Fruit fly (Drosophila melanogaster) whole organism, embryonic: ENCODE measurements around the gene CG8671.

Source experiments
- ATbp ChIP-seq: fragments of 200-800 bp; sonication (Bioruptor generic); optimal IDR thresholded peaks from 2 replicates; lab custom pipeline; 2017; ENCODE audit warnings: missing biosample characterization, mild to moderate bottlenecking, missing genetic modification characterization, missing genetic modification reagents
- B-H2 ChIP-seq: fragments of 200-800 bp; sonication (Bioruptor generic); optimal IDR thresholded peaks from 2 replicates; lab custom pipeline; 2018; ENCODE audit warnings: missing biosample characterization, mild to moderate bottlenecking, missing genetic modification characterization
- CG13123 ChIP-seq: fragments of 200-800 bp; sonication (Bioruptor generic); optimal IDR thresholded peaks from 2 replicates; lab custom pipeline; 2016; ENCODE audit warnings: missing biosample characterization, missing genetic modification characterization
- CG3065 ChIP-seq: fragments of 200-800 bp; sonication (Bioruptor generic); optimal IDR thresholded peaks from 2 replicates; lab custom pipeline; 2016; ENCODE audit warnings: missing biosample characterization, missing genetic modification characterization
- CG3726 ChIP-seq: fragments of 200-800 bp; sonication (Bioruptor generic); IDR thresholded peaks from 3 replicates; pipeline ENCODE4, ENCODE4 v1.3.6; 2022; ENCODE audit warnings: missing biosample characterization, missing genetic modification characterization
- CG6765 ChIP-seq: fragments of 200-800 bp; sonication (Bioruptor generic); optimal IDR thresholded peaks from 3 replicates; lab custom pipeline; 2017; ENCODE audit warnings: missing biosample characterization, mild to moderate bottlenecking, missing genetic modification characterization
- CG9817 ChIP-seq: fragments of 200-800 bp; sonication (Bioruptor generic); optimal IDR thresholded peaks from 2 replicates; lab custom pipeline; 2018; ENCODE audit warnings: missing biosample characterization, mild to moderate bottlenecking, missing genetic modification characterization, moderate library complexity
- CoRest ChIP-seq: fragments of 200-800 bp; sonication (Bioruptor generic); optimal IDR thresholded peaks from 3 replicates; lab custom pipeline; 2018; ENCODE audit warnings: missing biosample characterization, mild to moderate bottlenecking, missing genetic modification characterization, moderate library complexity
- NfI ChIP-seq: fragments of 200-800 bp; sonication (Bioruptor generic); optimal IDR thresholded peaks from 3 replicates; lab custom pipeline; 2018; ENCODE audit warnings: missing biosample characterization, mild to moderate bottlenecking, missing genetic modification characterization, moderate library complexity
- btn ChIP-seq: fragments of 200-800 bp; sonication (Bioruptor generic); optimal IDR thresholded peaks from 2 replicates; lab custom pipeline; 2016; ENCODE audit warnings: missing biosample characterization, missing genetic modification characterization
- dm ChIP-seq: fragments of 200-800 bp; sonication (Bioruptor generic); optimal IDR thresholded peaks from 3 replicates; lab custom pipeline; 2016; ENCODE audit warnings: missing biosample characterization, missing genetic modification characterization
- ro ChIP-seq: fragments of 200-800 bp; sonication (Bioruptor generic); IDR thresholded peaks from 2 replicates; pipeline ENCODE4 v1.3.6; 2022; ENCODE audit warnings: missing biosample characterization, missing genetic modification characterization
- sc ChIP-seq, 3 experiments: fragments of >200 bp in 2 of 3; fragments of 200-800 bp in 1 of 3; sonication (Bioruptor generic) in 1 of 3; optimal IDR thresholded peaks; 2 replicates in 2 of 3; 3 replicates in 1 of 3; lab custom pipeline; 2017; ENCODE audit warnings: mild to moderate bottlenecking in 1 of 3, missing biosample characterization in 1 of 3, missing genetic modification characterization in 1 of 3, missing genetic modification reagents in 1 of 3

- no peak for TF ChIP-seq CoRest (tag; lab: Kevin White, UChicago)
- no peak for TF ChIP-seq CG3065 (GFP tag; lab: Kevin White, UChicago)
- no peak for TF ChIP-seq btn (GFP tag; lab: Kevin White, UChicago)
- TF ChIP-seq ro (GFP tag; lab: Robert Waterston, UW), result no peak
- no peak for TF ChIP-seq CG9817
- no peak for TF ChIP-seq CG3726
- no peak for TF ChIP-seq NfI
- no peak for TF ChIP-seq dm
- no peak for TF ChIP-seq B-H2 (GFP tag; lab: Kevin White, UChicago)
- TF ChIP-seq ATbp (GFP tag; lab: Kevin White, UChicago), result no peak
- TF ChIP-seq CG13123 (GFP tag; lab: Kevin White, UChicago), result no peak
- no peak for TF ChIP-seq sc (optimal IDR thresholded peaks at IDR 0.05; lab: Kevin White, UChicago)
- TF ChIP-seq sc (GFP tag; optimal IDR thresholded peaks at IDR 0.05; lab: Kevin White, UChicago), result no peak
- no peak for TF ChIP-seq CG6765 (GFP tag; lab: Kevin White, UChicago)
Observed at dm6 chr2L:21263470-21264146, 852 bp downstream of the CG8671 start.
